Fruit fly (Drosophila melanogaster) whole organism, wandering third instar larva: Measurements from ENCODE around the gene ssh.

Experiments used
- Dfd ChIP-seq: fragments of >200 bp; optimal IDR thresholded peaks from 2 replicates; lab custom pipeline; 2017; ENCODE audit warnings: missing biosample characterization, missing genetic modification characterization
- Myc ChIP-seq: fragments of >200 bp; optimal IDR thresholded peaks from 2 replicates; lab custom pipeline; 2017
- OdsH ChIP-seq: fragments of 200-800 bp; sonication (Bioruptor generic); optimal IDR thresholded peaks from 2 replicates; lab custom pipeline; 2016; ENCODE audit warnings: missing biosample characterization, mild to moderate bottlenecking, missing genetic modification characterization
- br ChIP-seq: fragments of 200-800 bp; sonication (Bioruptor generic); optimal IDR thresholded peaks from 2 replicates; lab custom pipeline; 2016; ENCODE audit warnings: missing biosample characterization, missing genetic modification characterization
- usp ChIP-seq: fragments of >200 bp; optimal IDR thresholded peaks from 2 replicates; lab custom pipeline; 2017; ENCODE audit warnings: missing biosample characterization, missing genetic modification characterization

- TF ChIP-seq OdsH, result no peak
- TF ChIP-seq Dfd (GFP tag; lab: Kevin White, UChicago), result no peak
- TF ChIP-seq br (GFP tag; lab: Kevin White, UChicago), result no peak
- no peak for TF ChIP-seq Myc (lab: Kevin White, UChicago)
- no peak for TF ChIP-seq usp (GFP tag; lab: Kevin White, UChicago)
Observed at dm6 chr3R:24976144-24976543, 31.4 kb upstream of the ssh start.
